Fruit fly (Drosophila melanogaster) whole organism, embryonic: Measurements from ENCODE around the gene sun.
A peak's percentile ranks its signal among the peaks of the same experiment; 100 is the strongest.

Experiments used
- Blimp-1 ChIP-seq: fragments of 200-800 bp; sonication (Bioruptor generic); optimal IDR thresholded peaks from 3 replicates; lab custom pipeline; 2018; ENCODE audit warnings: missing biosample characterization, missing genetic modification characterization, mild to moderate bottlenecking, moderate library complexity, missing genetic modification reagents
- CG12391 ChIP-seq: fragments of 200-800 bp; sonication (Bioruptor generic); optimal IDR thresholded peaks from 3 replicates; lab custom pipeline; 2018; ENCODE audit warnings: missing biosample characterization, mild to moderate bottlenecking, missing genetic modification characterization, moderate library complexity
- CG12769 ChIP-seq: fragments of 200-800 bp; sonication (Bioruptor generic); optimal IDR thresholded peaks from 2 replicates; lab custom pipeline; 2019; ENCODE audit warnings: missing biosample characterization, mild to moderate bottlenecking, missing genetic modification characterization, moderate library complexity
- CG13287 ChIP-seq: fragments of 200-800 bp; sonication (Bioruptor generic); IDR thresholded peaks from 2 replicates; pipeline ENCODE4 v1.3.6; 2022; ENCODE audit warnings: missing biosample characterization, missing genetic modification characterization; ENCODE audit not compliant: partially characterized antibody
- CG13894 ChIP-seq: fragments of 200-800 bp; sonication (Bioruptor generic); optimal IDR thresholded peaks from 3 replicates; lab custom pipeline; 2018; ENCODE audit warnings: missing biosample characterization, mild to moderate bottlenecking, missing genetic modification characterization, moderate library complexity
- CG14965 ChIP-seq: fragments of 200-800 bp; sonication (Bioruptor generic); optimal IDR thresholded peaks from 2 replicates; lab custom pipeline; 2016; ENCODE audit warnings: missing biosample characterization, missing genetic modification characterization, borderline replicate concordance
- CG15073 ChIP-seq: fragments of 200-800 bp; sonication (Bioruptor generic); optimal IDR thresholded peaks from 2 replicates; lab custom pipeline; 2016; ENCODE audit warnings: missing biosample characterization, missing genetic modification characterization
- CG15514 ChIP-seq: fragments of 200-800 bp; sonication (Bioruptor generic); optimal IDR thresholded peaks from 3 replicates; lab custom pipeline; 2017; ENCODE audit warnings: missing biosample characterization, missing genetic modification characterization, mild to moderate bottlenecking, moderate library complexity, missing genetic modification reagents
- CG17829 ChIP-seq: fragments of 200-800 bp; optimal IDR thresholded peaks from 2 replicates; lab custom pipeline; 2019; ENCODE audit warnings: missing biosample characterization, mild to moderate bottlenecking, missing genetic modification characterization, moderate library complexity
- CG2199 ChIP-seq: fragments of 200-800 bp; sonication (Bioruptor generic); IDR thresholded peaks from 3 replicates; pipeline ENCODE4 v1.3.6; 2022; ENCODE audit warnings: missing biosample characterization, missing genetic modification characterization
- CG32532 ChIP-seq: fragments of 200-800 bp; sonication (Bioruptor generic); IDR thresholded peaks from 2 replicates; pipeline ENCODE4 v1.3.6; 2022; ENCODE audit warnings: missing biosample characterization, missing genetic modification characterization
- CG43689 ChIP-seq: fragments of 200-800 bp; sonication (Bioruptor generic); IDR thresholded peaks from 2 replicates; pipeline ENCODE4 v1.3.6; 2022; ENCODE audit warnings: missing biosample characterization, missing genetic modification characterization
- CG4730 ChIP-seq: fragments of 200-800 bp; sonication (Bioruptor generic); IDR thresholded peaks from 2 replicates; pipeline ENCODE4 v1.3.6; 2022; ENCODE audit warnings: missing biosample characterization, missing genetic modification characterization
- CG5180 ChIP-seq: fragments of 200-800 bp; sonication (Bioruptor generic); optimal IDR thresholded peaks from 3 replicates; lab custom pipeline; 2017; ENCODE audit warnings: missing biosample characterization, missing genetic modification characterization, mild to moderate bottlenecking, moderate library complexity, missing genetic modification reagents
- CG7357 ChIP-seq: fragments of 200-800 bp; sonication (Bioruptor generic); IDR thresholded peaks from 3 replicates; pipeline ENCODE4 v1.3.6; 2022; ENCODE audit warnings: missing biosample characterization, missing genetic modification characterization
- D19A ChIP-seq: fragments of 200-800 bp; optimal IDR thresholded peaks from 3 replicates; lab custom pipeline; 2019; ENCODE audit warnings: missing biosample characterization, mild to moderate bottlenecking, missing genetic modification characterization, moderate library complexity
- D19B ChIP-seq: fragments of 200-800 bp; sonication (Bioruptor generic); optimal IDR thresholded peaks from 2 replicates; lab custom pipeline; 2017; ENCODE audit warnings: missing biosample characterization, mild to moderate bottlenecking, missing genetic modification characterization
- Deaf1 ChIP-seq: fragments of 200-800 bp; optimal IDR thresholded peaks from 3 replicates; lab custom pipeline; 2019; ENCODE audit warnings: missing biosample characterization, mild to moderate bottlenecking, missing genetic modification characterization, moderate library complexity
- Dip3 ChIP-seq: fragments of 200-800 bp; sonication (Bioruptor generic); optimal IDR thresholded peaks from 3 replicates; lab custom pipeline; 2016; ENCODE audit warnings: missing biosample characterization, missing genetic modification characterization
- E2f1 ChIP-seq: fragments of 200-800 bp; sonication (Bioruptor generic); IDR thresholded peaks from 2 replicates; pipeline ENCODE4 v1.3.6; 2022; ENCODE audit warnings: missing biosample characterization, missing genetic modification characterization
- E2f2 ChIP-seq: fragments of 200-800 bp; sonication (Bioruptor generic); IDR thresholded peaks from 2 replicates; pipeline ENCODE4 v1.3.6; 2022; ENCODE audit warnings: missing biosample characterization, missing genetic modification characterization
- Ets65A ChIP-seq: fragments of 200-800 bp; sonication (Bioruptor generic); peaks from one replicate; lab custom pipeline; 2016; ENCODE audit warnings: missing biosample characterization, missing genetic modification characterization
- MESR4 ChIP-seq: fragments of 200-800 bp; sonication (Bioruptor generic); optimal IDR thresholded peaks from 2 replicates; lab custom pipeline; 2018; ENCODE audit warnings: missing biosample characterization, mild to moderate bottlenecking, missing genetic modification characterization, moderate library complexity
- Med ChIP-seq: fragments of 200-800 bp; sonication (Bioruptor generic); peaks from one replicate; lab custom pipeline; 2016; ENCODE audit warnings: missing biosample characterization, missing genetic modification characterization, mild to moderate bottlenecking, inconsistent platforms, moderate library complexity
- NC2β ChIP-seq: fragments of 200-800 bp; sonication (Bioruptor generic); optimal IDR thresholded peaks from 2 replicates; lab custom pipeline; 2016; ENCODE audit warnings: missing biosample characterization, missing genetic modification characterization
- Sry-β ChIP-seq: fragments of 200-800 bp; sonication (Bioruptor generic); optimal IDR thresholded peaks from 2 replicates; lab custom pipeline; 2018; ENCODE audit warnings: missing biosample characterization, mild to moderate bottlenecking, missing genetic modification characterization, moderate library complexity
- Sry-δ ChIP-seq: fragments of 200-800 bp; sonication (Bioruptor generic); optimal IDR thresholded peaks from 2 replicates; lab custom pipeline; 2016; ENCODE audit warnings: missing biosample characterization, missing genetic modification characterization
- Stat92E ChIP-seq, 3 experiments: fragments of >200 bp in 2 of 3; fragments of 200-800 bp in 1 of 3; sonication (Bioruptor generic) in 1 of 3; optimal IDR thresholded peaks; 2 replicates each; lab custom pipeline; 2017 to 2019; ENCODE audit warnings: missing biosample characterization in 3 of 3, missing genetic modification characterization in 3 of 3, mild to moderate bottlenecking in 1 of 3, moderate library complexity in 1 of 3
- Trl ChIP-seq, 3 experiments: fragments of >200 bp in 2 of 3; fragments of 200-800 bp in 1 of 3; sonication (Bioruptor generic) in 1 of 3; optimal IDR thresholded peaks; 2 replicates in 1 of 3; 3 replicates in 2 of 3; lab custom pipeline; 2016 to 2017; ENCODE audit warnings: missing biosample characterization in 1 of 3, missing genetic modification characterization in 1 of 3
- abd-A ChIP-seq: fragments of 200-800 bp; sonication (Bioruptor generic); optimal IDR thresholded peaks from 3 replicates; lab custom pipeline; 2019; ENCODE audit warnings: missing biosample characterization, mild to moderate bottlenecking, missing genetic modification characterization, moderate library complexity
- bowl ChIP-seq: fragments of 200-800 bp; sonication (Bioruptor generic); IDR thresholded peaks from 2 replicates; pipeline ENCODE4 v1.3.6; 2022; ENCODE audit warnings: missing biosample characterization, missing genetic modification characterization
- cg ChIP-seq: fragments of 200-800 bp; sonication (Bioruptor generic); optimal IDR thresholded peaks from 3 replicates; lab custom pipeline; 2019; ENCODE audit warnings: missing biosample characterization, mild to moderate bottlenecking, missing genetic modification characterization, moderate library complexity
- chinmo ChIP-seq: fragments of 200-800 bp; sonication (Bioruptor generic); IDR thresholded peaks from 4 replicates; pipeline ENCODE4 v1.3.6; 2022; ENCODE audit warnings: missing biosample characterization, missing genetic modification characterization; ENCODE audit not compliant: partially characterized antibody
- ci ChIP-seq: fragments of 200-800 bp; sonication (Bioruptor generic); IDR thresholded peaks from 3 replicates; pipeline ENCODE4 v1.3.6; 2022; ENCODE audit warnings: missing biosample characterization, missing genetic modification characterization
- croc ChIP-seq: fragments of 200-800 bp; sonication (Bioruptor generic); conservative IDR thresholded peaks from 3 replicates; pipeline ENCODE4 v1.3.6; 2022; ENCODE audit warnings: missing biosample characterization, missing genetic modification characterization
- ewg ChIP-seq: fragments of 200-800 bp; sonication (Bioruptor generic); optimal IDR thresholded peaks from 3 replicates; lab custom pipeline; 2017; ENCODE audit warnings: mild to moderate bottlenecking, missing biosample characterization, missing genetic modification reagents, missing genetic modification characterization
- gro ChIP-seq: fragments of 200-800 bp; sonication (Bioruptor generic); optimal IDR thresholded peaks from 2 replicates; lab custom pipeline; 2016; ENCODE audit warnings: missing biosample characterization, missing genetic modification characterization
- insv ChIP-seq, 2 experiments: fragments of 200-800 bp; sonication (Bioruptor generic); optimal IDR thresholded peaks; 3 replicates each; lab custom pipeline; 2016 to 2018; ENCODE audit warnings: missing biosample characterization in 2 of 2, missing genetic modification characterization in 2 of 2
- inv ChIP-seq: fragments of 200-800 bp; sonication (Bioruptor generic); IDR thresholded peaks from 2 replicates; pipeline ENCODE4 v1.3.6; 2022; ENCODE audit warnings: missing biosample characterization, missing genetic modification characterization; ENCODE audit not compliant: partially characterized antibody
- lbe ChIP-seq: fragments of 200-800 bp; sonication (Bioruptor generic); optimal IDR thresholded peaks from 2 replicates; lab custom pipeline; 2016; ENCODE audit warnings: missing biosample characterization, mild to moderate bottlenecking, missing genetic modification characterization
- nom ChIP-seq: fragments of 200-800 bp; sonication (Bioruptor generic); optimal IDR thresholded peaks from 2 replicates; lab custom pipeline; 2017; ENCODE audit warnings: missing biosample characterization, missing genetic modification characterization, mild to moderate bottlenecking, moderate library complexity, missing genetic modification reagents
- pros ChIP-seq: fragments of 200-800 bp; sonication (Bioruptor generic); optimal IDR thresholded peaks from 3 replicates; lab custom pipeline; 2019; ENCODE audit warnings: missing biosample characterization, mild to moderate bottlenecking, missing genetic modification characterization, moderate library complexity
- sd ChIP-seq: fragments of 200-800 bp; sonication (Bioruptor generic); optimal IDR thresholded peaks from 3 replicates; lab custom pipeline; 2018; ENCODE audit warnings: missing biosample characterization, mild to moderate bottlenecking, missing genetic modification characterization, moderate library complexity
- sens ChIP-seq: fragments of 200-800 bp; sonication (Bioruptor generic); peaks from one replicate; lab custom pipeline; 2016; ENCODE audit warnings: missing biosample characterization, missing genetic modification characterization
- toy ChIP-seq: fragments of 200-800 bp; sonication (Bioruptor generic); IDR thresholded peaks from 2 replicates; pipeline ENCODE4 v1.3.6; 2022; ENCODE audit warnings: missing biosample characterization, missing genetic modification characterization
- vnd ChIP-seq: fragments of 200-800 bp; sonication (Bioruptor generic); IDR thresholded peaks from 3 replicates; pipeline ENCODE4 v1.3.6; 2022; ENCODE audit warnings: missing biosample characterization, missing genetic modification characterization; ENCODE audit not compliant: partially characterized antibody
- z ChIP-seq: fragments of 200-800 bp; sonication (Bioruptor generic); IDR thresholded peaks from 3 replicates; pipeline ENCODE4 v1.3.6; 2022; ENCODE audit warnings: missing biosample characterization, missing genetic modification characterization

The sun gene

DNA sequence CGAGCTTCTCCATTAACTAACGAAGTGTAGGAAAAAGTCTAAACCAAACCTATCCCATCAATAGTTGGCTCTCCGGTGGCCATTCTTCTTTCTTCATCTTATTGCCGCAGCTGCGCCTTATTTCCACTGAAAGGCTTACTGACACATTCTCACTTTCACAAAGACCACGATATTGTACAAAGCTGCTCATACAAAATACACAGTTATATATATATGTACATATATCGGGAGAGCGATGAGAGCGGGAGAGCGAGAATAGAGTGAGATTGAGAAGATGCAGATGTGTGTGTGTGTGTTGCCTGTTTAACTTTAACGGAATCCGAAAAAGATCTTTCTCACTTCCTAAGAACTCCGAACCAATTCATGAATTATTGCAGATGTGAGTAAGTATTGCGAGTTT, 35.8 kb downstream of the sun start:
- TF ChIP-seq gro (GFP tag; lab: Kevin White, UChicago) = no peak
- peak; percentile 93 for TF ChIP-seq cg
- TF ChIP-seq CG2199 (GFP tag; lab: Robert Waterston, UW) = peak; percentile 83; the same call in 2 of the 3 replicates
- no peak for TF ChIP-seq CG14965
- peak; percentile 11 for TF ChIP-seq CG5180
- TF ChIP-seq sd (tag; lab: Kevin White, UChicago) = peak; percentile 66
- peak; percentile 5 for TF ChIP-seq Ets65A (GFP tag; lab: Kevin White, UChicago)
- no peak for TF ChIP-seq E2f1 (GFP tag; lab: Robert Waterston, UW)
- no peak for TF ChIP-seq E2f2 (GFP tag; lab: Robert Waterston, UW)
- TF ChIP-seq CG15514 (GFP tag; lab: Kevin White, UChicago) = no peak
- no peak for TF ChIP-seq CG12391 (tag; lab: Kevin White, UChicago)
- TF ChIP-seq CG13894 (tag; lab: Kevin White, UChicago) = no peak
- no peak for TF ChIP-seq NC2β
- peak in 1 of 2 experiments; percentile 5 for TF ChIP-seq insv (GFP tag; optimal IDR thresholded peaks at IDR 0.05; lab: Kevin White, UChicago)
- TF ChIP-seq Med (GFP tag; lab: Kevin White, UChicago) = peak; percentile 48
- TF ChIP-seq bowl (GFP tag; lab: Robert Waterston, UW) = no peak
- peak; percentile 33 for TF ChIP-seq Blimp-1 (GFP tag; lab: Kevin White, UChicago)
- peak in 1 of 3 experiments; percentile 68 for TF ChIP-seq Stat92E (GFP tag; optimal IDR thresholded peaks at IDR 0.05; lab: Kevin White, UChicago)
- no peak for TF ChIP-seq Sry-β (GFP tag; lab: Kevin White, UChicago)
- TF ChIP-seq croc (GFP tag; lab: Robert Waterston, UW) = no peak
- TF ChIP-seq pros = peak; percentile 61
- TF ChIP-seq Dip3 (GFP tag; lab: Kevin White, UChicago) = no peak
- TF ChIP-seq CG13287 (GFP tag; lab: Robert Waterston, UW) = 0 out of 2 replicates have a peak, but pooled peaks have one; percentile 11
- TF ChIP-seq z = 0 out of 3 replicates have a peak, but pooled peaks have one; percentile 58
- TF ChIP-seq D19A (tag; lab: Kevin White, UChicago) = peak; percentile 10
- peak; percentile 85 to 90 for TF ChIP-seq Trl (optimal IDR thresholded peaks at IDR 0.05; lab: Kevin White, UChicago)
- TF ChIP-seq Trl (GFP tag; optimal IDR thresholded peaks at IDR 0.05; lab: Kevin White, UChicago) = no peak
- TF ChIP-seq inv (GFP tag; lab: Robert Waterston, UW) = no peak
- no peak for TF ChIP-seq Sry-δ (GFP tag; lab: Kevin White, UChicago)
- peak; percentile 20 for TF ChIP-seq abd-A
- 0 out of 3 replicates have a peak, but pooled peaks have one; percentile 16 for TF ChIP-seq ci (GFP tag; lab: Robert Waterston, UW)
- TF ChIP-seq D19B = no peak
- peak; percentile 50 for TF ChIP-seq CG12769 (tag; lab: Kevin White, UChicago)
- TF ChIP-seq nom (GFP tag; lab: Kevin White, UChicago) = peak; percentile 20
- peak; percentile 75; the same call in 1 of the 4 replicates for TF ChIP-seq chinmo
- TF ChIP-seq toy (GFP tag; lab: Robert Waterston, UW) = no peak
- TF ChIP-seq CG15073 = no peak
- 0 out of 3 replicates have a peak, but pooled peaks have one; percentile 14 for TF ChIP-seq CG7357 (GFP tag; lab: Robert Waterston, UW)
- no peak for TF ChIP-seq CG4730 (GFP tag; lab: Robert Waterston, UW)
- TF ChIP-seq CG43689 (GFP tag; lab: Robert Waterston, UW) = no peak
- peak; percentile 9 for TF ChIP-seq Deaf1 (tag; lab: Kevin White, UChicago)
- TF ChIP-seq lbe (GFP tag; lab: Kevin White, UChicago) = peak; percentile 62
- TF ChIP-seq CG17829 = no peak
- TF ChIP-seq ewg (GFP tag; lab: Kevin White, UChicago) = no peak
- no peak for TF ChIP-seq sens (GFP tag; lab: Kevin White, UChicago)
- no peak for TF ChIP-seq vnd
- no peak for TF ChIP-seq CG32532 (GFP tag; lab: Robert Waterston, UW)
- no peak for TF ChIP-seq MESR4 (GFP tag; lab: Kevin White, UChicago)
- TF ChIP-seq, all 482 proteins: peak for 22
